Fruit fly (Drosophila melanogaster): ENCODE results near the gene CG44325.

CG44325 gene

dm6 chrX:9089254-9090056 lies 11.2 kb upstream of the CG44325 start, which contains the start of gene CCT2 (continued):
- TF ChIP-seq cwo (GFP tag; optimal IDR thresholded peaks at IDR 0.05): no peak
- peak; percentile 23 for TF ChIP-seq CG10267 (tag; optimal IDR thresholded peaks at IDR 0.05)
- TF ChIP-seq CG1233 (GFP tag; optimal IDR thresholded peaks at IDR 0.05): no peak
- no peak for TF ChIP-seq Gug (GFP tag; IDR thresholded peaks at IDR 0.05)
- TF ChIP-seq Taf1 (GFP tag; IDR thresholded peaks at IDR 0.05): no peak
- TF ChIP-seq zen (tag; optimal IDR thresholded peaks at IDR 0.05): peak; percentile 5
- TF ChIP-seq CG10565 (GFP tag; optimal IDR thresholded peaks at IDR 0.05): no peak
- no peak for TF ChIP-seq CG2120 (GFP tag; optimal IDR thresholded peaks at IDR 0.05)
- TF ChIP-seq amos (GFP tag; IDR thresholded peaks at IDR 0.05; ENCODE audit: partially characterized antibody): peak; percentile 70
- TF ChIP-seq ewg (GFP tag; optimal IDR thresholded peaks at IDR 0.05): no peak
- no peak for TF ChIP-seq CG10321 (GFP tag; IDR thresholded peaks at IDR 0.05)
- TF ChIP-seq az2 (GFP tag; optimal IDR thresholded peaks at IDR 0.05): no peak
- no peak for TF ChIP-seq Doc2 (GFP tag; IDR thresholded peaks at IDR 0.05)
- no peak for TF ChIP-seq CG7839 (tag; optimal IDR thresholded peaks at IDR 0.05)
- TF ChIP-seq Mad (GFP tag; optimal IDR thresholded peaks at IDR 0.05): no peak
- TF ChIP-seq grau (tag; optimal IDR thresholded peaks at IDR 0.05): no peak
- peak; percentile 57 for TF ChIP-seq hbn (GFP tag; IDR thresholded peaks at IDR 0.05; ENCODE audit: partially characterized antibody)
- no peak for TF ChIP-seq CG17361 (GFP tag; IDR thresholded peaks at IDR 0.05)
- no peak for TF ChIP-seq CG2889 (GFP tag; IDR thresholded peaks at IDR 0.05)
- no peak for TF ChIP-seq Antp (GFP tag; optimal IDR thresholded peaks at IDR 0.05)
- TF ChIP-seq CG17829 (tag; optimal IDR thresholded peaks at IDR 0.05): peak; percentile 27
- TF ChIP-seq sens-2 (GFP tag; IDR thresholded peaks at IDR 0.05): no peak
- TF ChIP-seq zf30C (GFP tag; optimal IDR thresholded peaks at IDR 0.05): peak; percentile 48
- no peak for TF ChIP-seq ken (GFP tag; IDR thresholded peaks at IDR 0.05)
- TF ChIP-seq CG12769 (tag; optimal IDR thresholded peaks at IDR 0.05): no peak
- TF ChIP-seq CG11398 (GFP tag; optimal IDR thresholded peaks at IDR 0.05): no peak
- TF ChIP-seq Med (GFP tag): peak; percentile 75
- peak; percentile 66 for TF ChIP-seq vnd (GFP tag; IDR thresholded peaks at IDR 0.05; ENCODE audit: partially characterized antibody)
- no peak for TF ChIP-seq ham (GFP tag; IDR thresholded peaks at IDR 0.05)
- no peak for TF ChIP-seq HLH54F (GFP tag; optimal IDR thresholded peaks at IDR 0.05)
- 0 out of 2 replicates have a peak, but pooled peaks have one; percentile 28 for TF ChIP-seq CG42726 (GFP tag; IDR thresholded peaks at IDR 0.05; ENCODE audit: partially characterized antibody)
- TF ChIP-seq kay (GFP tag; optimal IDR thresholded peaks at IDR 0.05): peak; percentile 67
- no peak for TF ChIP-seq CG3407 (GFP tag; optimal IDR thresholded peaks at IDR 0.05)
- no peak for TF ChIP-seq Hr78 (GFP tag; optimal IDR thresholded peaks at IDR 0.05)
- TF ChIP-seq Sox102F (GFP tag; optimal IDR thresholded peaks at IDR 0.05): no peak
- TF ChIP-seq mirr (GFP tag; optimal IDR thresholded peaks at IDR 0.05): no peak
- no peak for TF ChIP-seq vfl (GFP tag; optimal IDR thresholded peaks at IDR 0.05)
- TF ChIP-seq Bgb (GFP tag; IDR thresholded peaks at IDR 0.05; ENCODE audit: partially characterized antibody): peak; percentile 66; the same call in 1 of the 2 replicates
- TF ChIP-seq CG18262 (tag; optimal IDR thresholded peaks at IDR 0.05): no peak
- no peak for TF ChIP-seq Meics (GFP tag; optimal IDR thresholded peaks at IDR 0.05)
- TF ChIP-seq NC2β (GFP tag; optimal IDR thresholded peaks at IDR 0.05): no peak
- TF ChIP-seq CG43689 (GFP tag; IDR thresholded peaks at IDR 0.05): no peak
- no peak for TF ChIP-seq CG4328 (GFP tag; optimal IDR thresholded peaks at IDR 0.05)
- TF ChIP-seq CG30020 (tag; optimal IDR thresholded peaks at IDR 0.05): no peak
- no peak for TF ChIP-seq psq (GFP tag; optimal IDR thresholded peaks at IDR 0.05)
- TF ChIP-seq E2f1 (GFP tag; IDR thresholded peaks at IDR 0.05): no peak
- no peak for TF ChIP-seq ase (GFP tag; IDR thresholded peaks at IDR 0.05)
- TF ChIP-seq CG4424 (GFP tag; optimal IDR thresholded peaks at IDR 0.05): no peak
- TF ChIP-seq slbo (GFP tag; IDR thresholded peaks at IDR 0.05): no peak
- no peak for TF ChIP-seq tin (GFP tag; optimal IDR thresholded peaks at IDR 0.05)

Data from whole organism, embryonic.